Worm (Caenorhabditis elegans) whole organism, mixed stage, embryonic: ENCODE measurements around the gene ZC262.7.

Experiments
- ces-1 ChIP-seq: fragments of 150-350 bp; optimal IDR thresholded peaks from 2 replicates; lab custom pipeline; 2014; ENCODE audit warnings: missing biosample characterization, missing genetic modification reagents, missing genetic modification characterization
- elt-1 ChIP-seq: sonication (generic microtip); optimal IDR thresholded peaks from 2 replicates; lab custom pipeline; 2017; ENCODE audit warnings: missing genetic modification characterization, mild to moderate bottlenecking, missing compliant biosample characterization, antibody characterized with exemption, moderate library complexity, borderline replicate concordance; ENCODE audit not compliant: insufficient read depth
- nhr-28 ChIP-seq: fragments of 150-350 bp; optimal IDR thresholded peaks from 2 replicates; lab custom pipeline; 2014; ENCODE audit warnings: missing biosample characterization, missing genetic modification characterization

- TF ChIP-seq elt-1 (tag; lab: Kevin White, UChicago) (no peak), ces-1 (GFP tag; lab: Kevin White, UChicago) (no peak), nhr-28 (tag; lab: Kevin White, UChicago) (no peak)
Measured at ce11 chrIII:8370846-8371257, 26.7 kb upstream of the ZC262.7 start.
